1 fruit fly cellular context compared by ENCODE assay signal in the genomic region with DNA sequence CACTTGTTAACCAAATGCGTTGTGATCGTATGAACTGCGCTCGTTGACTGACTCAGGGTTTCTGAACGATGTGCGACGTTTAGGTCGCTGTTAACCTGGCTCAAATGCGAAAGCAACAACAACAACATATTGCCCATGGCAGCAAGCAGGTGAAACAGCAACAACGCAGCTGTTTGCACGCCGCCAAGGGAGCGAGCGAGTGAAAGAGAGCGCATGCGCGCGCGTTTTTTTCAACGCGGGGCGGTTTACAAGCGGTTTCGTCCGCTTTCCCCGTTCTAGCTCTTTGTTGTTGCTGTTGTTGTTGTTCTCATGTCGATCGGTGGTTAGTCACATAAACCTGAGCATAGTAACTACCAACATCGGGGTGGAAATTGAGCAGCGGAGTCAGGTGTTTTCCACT.
TF ChIP-seq lines count a peak whose summit lies in the region.

No protein-coding gene starts in this region.

TF ChIP-seq in whole organism, embryonic, 481 proteins besides CTCF, POLR2A, EP300 and RAD21 (continued from another document):
- no peak for TF ChIP-seq pfk (GFP tag; optimal IDR thresholded peaks at IDR 0.05; lab: Kevin White, UChicago)
- TF ChIP-seq lilli (GFP tag; optimal IDR thresholded peaks at IDR 0.05; lab: Kevin White, UChicago), result no peak
- no peak for TF ChIP-seq C15 (GFP tag; IDR thresholded peaks at IDR 0.05; lab: Robert Waterston, UW)
- no peak for TF ChIP-seq gsb (GFP tag; IDR thresholded peaks at IDR 0.05; lab: Robert Waterston, UW)
- TF ChIP-seq CG9437 (GFP tag; optimal IDR thresholded peaks at IDR 0.05; lab: Kevin White, UChicago), result no peak
- no peak for TF ChIP-seq Scr (GFP tag; IDR thresholded peaks at IDR 0.05; lab: Robert Waterston, UW; ENCODE audit: partially characterized antibody)
- no peak for TF ChIP-seq CG10366 (GFP tag; IDR thresholded peaks at IDR 0.05; lab: Robert Waterston, UW)
- TF ChIP-seq CG10267 (tag; optimal IDR thresholded peaks at IDR 0.05; lab: Kevin White, UChicago), result no peak
- no peak for TF ChIP-seq CG9609 (GFP tag; optimal IDR thresholded peaks at IDR 0.05; lab: Kevin White, UChicago)
- TF ChIP-seq D19A (tag; optimal IDR thresholded peaks at IDR 0.05; lab: Kevin White, UChicago), result no peak
- no peak for TF ChIP-seq CG7839 (tag; optimal IDR thresholded peaks at IDR 0.05; lab: Kevin White, UChicago)
- no peak for TF ChIP-seq Optix (GFP tag; IDR thresholded peaks at IDR 0.05; lab: Robert Waterston, UW)
- no peak for TF ChIP-seq pita (GFP tag; optimal IDR thresholded peaks at IDR 0.05; lab: Kevin White, UChicago)
- TF ChIP-seq Bteb2 (GFP tag; optimal IDR thresholded peaks at IDR 0.05; lab: Kevin White, UChicago), result no peak
- TF ChIP-seq CG4360 (GFP tag; IDR thresholded peaks at IDR 0.05; lab: Robert Waterston, UW), result peak; percentile 89
- TF ChIP-seq D19B (GFP tag; optimal IDR thresholded peaks at IDR 0.05; lab: Kevin White, UChicago), result peak; percentile 31
- TF ChIP-seq Ada2b (GFP tag; IDR thresholded peaks at IDR 0.05; lab: Robert Waterston, UW), result no peak
- 0 out of 4 replicates have a peak, but pooled peaks have one; percentile 20 for TF ChIP-seq Dll (GFP tag; IDR thresholded peaks at IDR 0.05; lab: Robert Waterston, UW; ENCODE audit: partially characterized antibody)
- TF ChIP-seq Pdp1 (GFP tag; optimal IDR thresholded peaks at IDR 0.05; lab: Kevin White, UChicago), result no peak
- no peak for TF ChIP-seq CG11085 (GFP tag; IDR thresholded peaks at IDR 0.05; lab: Robert Waterston, UW)
- TF ChIP-seq wek (GFP tag; optimal IDR thresholded peaks at IDR 0.05; lab: Kevin White, UChicago), result no peak
- TF ChIP-seq z (GFP tag; IDR thresholded peaks at IDR 0.05; lab: Robert Waterston, UW), result no peak
- no peak for TF ChIP-seq sr (GFP tag; IDR thresholded peaks at IDR 0.05; lab: Robert Waterston, UW)
- TF ChIP-seq sob (GFP tag; IDR thresholded peaks at IDR 0.05; lab: Robert Waterston, UW), result 0 out of 2 replicates have a peak, but pooled peaks have one; percentile 10
- no peak for TF ChIP-seq CG12219 (GFP tag; optimal IDR thresholded peaks at IDR 0.05; lab: Kevin White, UChicago)
- no peak for TF ChIP-seq cato (GFP tag; optimal IDR thresholded peaks at IDR 0.05; lab: Kevin White, UChicago; ENCODE audit: borderline replicate concordance)
- no peak for TF ChIP-seq h (optimal IDR thresholded peaks at IDR 0.05; lab: Kevin White, UChicago)
- TF ChIP-seq pnt (GFP tag; optimal IDR thresholded peaks at IDR 0.05; lab: Kevin White, UChicago), result no peak
- no peak for TF ChIP-seq NC2α (GFP tag; optimal IDR thresholded peaks at IDR 0.05; lab: Kevin White, UChicago)
- TF ChIP-seq emc (GFP tag; optimal IDR thresholded peaks at IDR 0.05; lab: Kevin White, UChicago), result no peak
- TF ChIP-seq CG10321 (GFP tag; IDR thresholded peaks at IDR 0.05; lab: Robert Waterston, UW), result peak; percentile 56
- TF ChIP-seq CG15696 (tag; optimal IDR thresholded peaks at IDR 0.05; lab: Kevin White, UChicago), result no peak
- TF ChIP-seq Tbp (GFP tag; optimal IDR thresholded peaks at IDR 0.05; lab: Kevin White, UChicago), result peak; percentile 78
- no peak for TF ChIP-seq CG6175 (GFP tag; IDR thresholded peaks at IDR 0.05; lab: Robert Waterston, UW)
- TF ChIP-seq Hmx (GFP tag; optimal IDR thresholded peaks at IDR 0.05; lab: Kevin White, UChicago), result no peak
- TF ChIP-seq Doc3 (GFP tag; IDR thresholded peaks at IDR 0.05; lab: Robert Waterston, UW; ENCODE audit: partially characterized antibody), result no peak
- no peak for TF ChIP-seq CG8478 (optimal IDR thresholded peaks at IDR 0.05; lab: Kevin White, UChicago)
- no peak for TF ChIP-seq phol (tag; optimal IDR thresholded peaks at IDR 0.05; lab: Kevin White, UChicago)
- TF ChIP-seq chinmo (GFP tag; IDR thresholded peaks at IDR 0.05; lab: Robert Waterston, UW; ENCODE audit: partially characterized antibody), result 0 out of 4 replicates have a peak, but pooled peaks have one; percentile 78
- TF ChIP-seq CG5953 (GFP tag; IDR thresholded peaks at IDR 0.05; lab: Robert Waterston, UW), result no peak
- no peak for TF ChIP-seq CG4404 (GFP tag; IDR thresholded peaks at IDR 0.05; lab: Robert Waterston, UW)
- TF ChIP-seq pzg (GFP tag; optimal IDR thresholded peaks at IDR 0.05; lab: Kevin White, UChicago), result no peak
- no peak for TF ChIP-seq CG30431 (GFP tag; optimal IDR thresholded peaks at IDR 0.05; lab: Kevin White, UChicago)
- no peak for TF ChIP-seq bab2 (GFP tag; optimal IDR thresholded peaks at IDR 0.05; lab: Kevin White, UChicago)
- no peak for TF ChIP-seq CG4707 (GFP tag; optimal IDR thresholded peaks at IDR 0.05; lab: Kevin White, UChicago)
- TF ChIP-seq vnd (GFP tag; IDR thresholded peaks at IDR 0.05; lab: Robert Waterston, UW; ENCODE audit: partially characterized antibody), result 0 out of 3 replicates have a peak, but pooled peaks have one; percentile 14
- TF ChIP-seq CG32532 (GFP tag; IDR thresholded peaks at IDR 0.05; lab: Robert Waterston, UW), result no peak
- no peak for TF ChIP-seq ap (GFP tag; IDR thresholded peaks at IDR 0.05; lab: Robert Waterston, UW)
- no peak for TF ChIP-seq CG14441 (GFP tag; IDR thresholded peaks at IDR 0.05; lab: Robert Waterston, UW)
- no peak for TF ChIP-seq gt (GFP tag; IDR thresholded peaks at IDR 0.05; lab: Robert Waterston, UW)
- TF ChIP-seq dmrt99B (tag; optimal IDR thresholded peaks at IDR 0.05; lab: Kevin White, UChicago), result no peak
- TF ChIP-seq vfl (GFP tag; optimal IDR thresholded peaks at IDR 0.05; lab: Kevin White, UChicago), result no peak
- TF ChIP-seq CG16863 (GFP tag; optimal IDR thresholded peaks at IDR 0.05; lab: Kevin White, UChicago), result no peak
- TF ChIP-seq CG3065 (GFP tag; optimal IDR thresholded peaks at IDR 0.05; lab: Kevin White, UChicago), result no peak
- no peak for TF ChIP-seq tap (tag; optimal IDR thresholded peaks at IDR 0.05; lab: Kevin White, UChicago)
- TF ChIP-seq Ssrp (tag; optimal IDR thresholded peaks at IDR 0.05; lab: Kevin White, UChicago), result no peak
- TF ChIP-seq Dbx (GFP tag; IDR thresholded peaks at IDR 0.05; lab: Robert Waterston, UW), result 0 out of 3 replicates have a peak, but pooled peaks have one; percentile 41
- no peak for TF ChIP-seq Sox102F (GFP tag; optimal IDR thresholded peaks at IDR 0.05; lab: Kevin White, UChicago)
- TF ChIP-seq chn (GFP tag; optimal IDR thresholded peaks at IDR 0.05; lab: Kevin White, UChicago), result no peak
- TF ChIP-seq dimm (GFP tag; IDR thresholded peaks at IDR 0.05; lab: Robert Waterston, UW), result no peak
- TF ChIP-seq CG3726 (GFP tag; IDR thresholded peaks at IDR 0.05; lab: Robert Waterston, UW), result no peak
- TF ChIP-seq Rx (GFP tag; IDR thresholded peaks at IDR 0.05; lab: Robert Waterston, UW), result no peak
- TF ChIP-seq CG16779 (GFP tag; IDR thresholded peaks at IDR 0.05; lab: Robert Waterston, UW), result no peak
- peak; percentile 57 for TF ChIP-seq ac (GFP tag; optimal IDR thresholded peaks at IDR 0.05; lab: Kevin White, UChicago)
- no peak for TF ChIP-seq chm (GFP tag; IDR thresholded peaks at IDR 0.05; lab: Robert Waterston, UW)
- no peak for TF ChIP-seq CG14667 (GFP tag; IDR thresholded peaks at IDR 0.05; lab: Robert Waterston, UW)
- TF ChIP-seq lmd (GFP tag; IDR thresholded peaks at IDR 0.05; lab: Robert Waterston, UW), result no peak
- no peak for TF ChIP-seq odd (GFP tag; optimal IDR thresholded peaks at IDR 0.05; lab: Kevin White, UChicago)
- TF ChIP-seq insv (GFP tag; optimal IDR thresholded peaks at IDR 0.05; lab: Kevin White, UChicago), result no peak
- TF ChIP-seq CG34422 (GFP tag; IDR thresholded peaks at IDR 0.05; lab: Robert Waterston, UW), result no peak
- no peak for TF ChIP-seq fd102C (GFP tag; optimal IDR thresholded peaks at IDR 0.05; lab: Kevin White, UChicago)
- no peak for TF ChIP-seq dmrt11E (tag; optimal IDR thresholded peaks at IDR 0.05; lab: Kevin White, UChicago)
- no peak for TF ChIP-seq CG13775 (GFP tag; optimal IDR thresholded peaks at IDR 0.05; lab: Kevin White, UChicago)
- TF ChIP-seq CG10274 (GFP tag; optimal IDR thresholded peaks at IDR 0.05; lab: Kevin White, UChicago), result no peak
- TF ChIP-seq prd (optimal IDR thresholded peaks at IDR 0.05; lab: Kevin White, UChicago), result no peak
- 0 out of 3 replicates have a peak, but pooled peaks have one; percentile 4 for TF ChIP-seq prd (GFP tag; IDR thresholded peaks at IDR 0.05; lab: Robert Waterston, UW)
- no peak for TF ChIP-seq sd (tag; optimal IDR thresholded peaks at IDR 0.05; lab: Kevin White, UChicago)
- TF ChIP-seq rib (GFP tag; IDR thresholded peaks at IDR 0.05; lab: Robert Waterston, UW), result 0 out of 2 replicates have a peak, but pooled peaks have one; percentile 18
- TF ChIP-seq pum (GFP tag; optimal IDR thresholded peaks at IDR 0.05; lab: Kevin White, UChicago), result no peak
- TF ChIP-seq CoRest (tag; optimal IDR thresholded peaks at IDR 0.05; lab: Kevin White, UChicago), result no peak
- no peak for TF ChIP-seq CG1233 (GFP tag; optimal IDR thresholded peaks at IDR 0.05; lab: Kevin White, UChicago)
- no peak for TF ChIP-seq CG7372 (GFP tag; IDR thresholded peaks at IDR 0.05; lab: Robert Waterston, UW)
- TF ChIP-seq sim (GFP tag; IDR thresholded peaks at IDR 0.05; lab: Robert Waterston, UW), result no peak
- TF ChIP-seq CG10565 (GFP tag; optimal IDR thresholded peaks at IDR 0.05; lab: Kevin White, UChicago), result no peak
- peak; percentile 81 for TF ChIP-seq sens (GFP tag; lab: Kevin White, UChicago)
- no peak for TF ChIP-seq CG2116 (GFP tag; optimal IDR thresholded peaks at IDR 0.05; lab: Kevin White, UChicago)
- no peak for TF ChIP-seq CG3995 (GFP tag; optimal IDR thresholded peaks at IDR 0.05; lab: Kevin White, UChicago)
- TF ChIP-seq Gsc (GFP tag; IDR thresholded peaks at IDR 0.05; lab: Robert Waterston, UW), result no peak
- no peak for TF ChIP-seq Hey (tag; optimal IDR thresholded peaks at IDR 0.05; lab: Kevin White, UChicago)
- no peak for TF ChIP-seq Doc2 (GFP tag; IDR thresholded peaks at IDR 0.05; lab: Robert Waterston, UW)
- no peak for TF ChIP-seq pb (GFP tag; optimal IDR thresholded peaks at IDR 0.05; lab: Kevin White, UChicago)
- TF ChIP-seq Myb (GFP tag; optimal IDR thresholded peaks at IDR 0.05; lab: Kevin White, UChicago), result no peak
- TF ChIP-seq CG8359 (GFP tag; optimal IDR thresholded peaks at IDR 0.05; lab: Kevin White, UChicago; ENCODE audit: borderline replicate concordance), result peak; percentile 99
- no peak for TF ChIP-seq zf30C (GFP tag; optimal IDR thresholded peaks at IDR 0.05; lab: Kevin White, UChicago)
- TF ChIP-seq CG33557 (GFP tag; optimal IDR thresholded peaks at IDR 0.05; lab: Kevin White, UChicago), result no peak
- TF ChIP-seq hkb (optimal IDR thresholded peaks at IDR 0.05; lab: Kevin White, UChicago), result no peak
- 0 out of 2 replicates have a peak, but pooled peaks have one; percentile 12 for TF ChIP-seq hkb (GFP tag; IDR thresholded peaks at IDR 0.05; lab: Robert Waterston, UW)
- TF ChIP-seq CG15601 (tag; optimal IDR thresholded peaks at IDR 0.05; lab: Kevin White, UChicago), result no peak
- TF ChIP-seq Med (GFP tag; lab: Kevin White, UChicago), result peak; percentile 30
- TF ChIP-seq unpg (GFP tag; optimal IDR thresholded peaks at IDR 0.05; lab: Kevin White, UChicago), result no peak
- no peak for TF ChIP-seq Aef1 (GFP tag; IDR thresholded peaks at IDR 0.05; lab: Robert Waterston, UW)
- TF ChIP-seq CG6813 (GFP tag; optimal IDR thresholded peaks at IDR 0.05; lab: Kevin White, UChicago), result no peak
- TF ChIP-seq ssp (GFP tag; IDR thresholded peaks at IDR 0.05; lab: Robert Waterston, UW), result no peak
- TF ChIP-seq Hsf (GFP tag; optimal IDR thresholded peaks at IDR 0.05; lab: Kevin White, UChicago), result no peak
- TF ChIP-seq BtbVII (GFP tag; optimal IDR thresholded peaks at IDR 0.05; lab: Kevin White, UChicago), result no peak
- 0 out of 2 replicates have a peak, but pooled peaks have one; percentile 34 for TF ChIP-seq CG9932 (GFP tag; IDR thresholded peaks at IDR 0.05; lab: Robert Waterston, UW)
- TF ChIP-seq maf-S (GFP tag; optimal IDR thresholded peaks at IDR 0.05; lab: Kevin White, UChicago), result no peak
- TF ChIP-seq CG31388 (GFP tag; optimal IDR thresholded peaks at IDR 0.05; lab: Kevin White, UChicago), result no peak
- TF ChIP-seq crp (GFP tag; optimal IDR thresholded peaks at IDR 0.05; lab: Kevin White, UChicago), result peak in 1 of 2 experiments; percentile 16
- no peak for TF ChIP-seq luna (GFP tag; optimal IDR thresholded peaks at IDR 0.05; lab: Kevin White, UChicago)
- no peak for TF ChIP-seq CG7745 (tag; optimal IDR thresholded peaks at IDR 0.05; lab: Kevin White, UChicago)
- TF ChIP-seq Side (GFP tag; optimal IDR thresholded peaks at IDR 0.05; lab: Kevin White, UChicago), result no peak
- TF ChIP-seq CG4328 (GFP tag; optimal IDR thresholded peaks at IDR 0.05; lab: Kevin White, UChicago), result no peak
- TF ChIP-seq sisA (GFP tag; IDR thresholded peaks at IDR 0.05; lab: Robert Waterston, UW), result no peak
- no peak for TF ChIP-seq CG12155 (GFP tag; optimal IDR thresholded peaks at IDR 0.05; lab: Kevin White, UChicago)
- no peak for TF ChIP-seq Blimp-1 (GFP tag; optimal IDR thresholded peaks at IDR 0.05; lab: Kevin White, UChicago)
- 0 out of 3 replicates have a peak, but pooled peaks have one; percentile 36 for TF ChIP-seq hb (GFP tag; IDR thresholded peaks at IDR 0.05; lab: Robert Waterston, UW; ENCODE audit: partially characterized antibody)
- no peak for TF ChIP-seq wor (GFP tag; IDR thresholded peaks at IDR 0.05; lab: Robert Waterston, UW)
- no peak for TF ChIP-seq wdn (GFP tag; IDR thresholded peaks at IDR 0.05; lab: Robert Waterston, UW)
- TF ChIP-seq CG17359 (tag; optimal IDR thresholded peaks at IDR 0.05; lab: Kevin White, UChicago), result no peak
